Worm (Caenorhabditis elegans) whole organism, L2 larva: ENCODE results near the gene clec-54.

Source experiments
- ZK546.5 ChIP-seq: sonication (generic microtip); optimal IDR thresholded peaks from 2 replicates; lab custom pipeline; 2017; ENCODE audit warnings: missing biosample characterization, missing genetic modification characterization
- ama-1 ChIP-seq: fragments of 150-350 bp; optimal IDR thresholded peaks from 2 replicates; lab custom pipeline; 2018; ENCODE audit warnings: inconsistent platforms
- lin-13 ChIP-seq: fragments of 150-350 bp; optimal IDR thresholded peaks from 2 replicates; lab custom pipeline; 2014; ENCODE audit warnings: missing biosample characterization, missing genetic modification reagents, missing genetic modification characterization
- lsy-2 ChIP-seq, 2 experiments: fragments of 150-350 bp in 1 of 2; sonication (generic microtip) in 1 of 2; optimal IDR thresholded peaks; 2 replicates each; lab custom pipeline; 2014 to 2017; ENCODE audit warnings: missing biosample characterization in 2 of 2, missing genetic modification characterization in 2 of 2
- mab-5 ChIP-seq: fragments of 150-350 bp; optimal IDR thresholded peaks from 2 replicates; lab custom pipeline; 2014; ENCODE audit warnings: missing biosample characterization, missing genetic modification characterization
- mdl-1 ChIP-seq, 2 experiments: fragments of 150-350 bp in 1 of 2; sonication (generic microtip) in 1 of 2; optimal IDR thresholded peaks; 2 replicates each; lab custom pipeline; 2017; ENCODE audit warnings: missing biosample characterization in 2 of 2, missing genetic modification characterization in 2 of 2
- nhr-21 ChIP-seq: fragments of 150-350 bp; optimal IDR thresholded peaks from 2 replicates; lab custom pipeline; 2014; ENCODE audit warnings: missing biosample characterization, missing genetic modification characterization

ce11 chrV:14518010-14518409 is 41.3 kb downstream of the clec-54 start, which contains the start of gene R02D5.6:
- no peak for TF ChIP-seq nhr-21 (tag; lab: Kevin White, UChicago)
- TF ChIP-seq lin-13 (GFP tag; lab: Kevin White, UChicago), result no peak
- TF ChIP-seq ZK546.5, result no peak
- no peak for TF ChIP-seq mdl-1 (tag; optimal IDR thresholded peaks at IDR 0.05; lab: Kevin White, UChicago)
- TF ChIP-seq ama-1 (lab: Kevin White, UChicago), result no peak
- no peak for TF ChIP-seq lsy-2 (tag; optimal IDR thresholded peaks at IDR 0.05; lab: Kevin White, UChicago)
- no peak for TF ChIP-seq mab-5
